Worm (Caenorhabditis elegans) whole organism, midembryonic: Measurements from ENCODE around the gene C10E2.2.

Experiments
- ref-1 ChIP-seq: fragments of 200-800 bp; sonication (Bioruptor generic); conservative IDR thresholded peaks from 2 replicates; pipeline ENCODE4 v1.3.6; 2022; ENCODE audit warnings: missing genetic modification reagents, missing genetic modification characterization, missing compliant biosample characterization
- tab-1 ChIP-seq: fragments of 200-800 bp; sonication (Bioruptor generic); IDR thresholded peaks from 2 replicates; pipeline ENCODE4 v1.3.6; 2022; ENCODE audit warnings: missing genetic modification characterization, missing compliant biosample characterization

- TF ChIP-seq ref-1 (GFP tag; lab: Robert Waterston, UW) (no peak), tab-1 (GFP tag; lab: Robert Waterston, UW) (no peak)
These were observed 29.1 kb upstream of the C10E2.2 start for ce11 chrX:16715938-16716337.
